Worm (Caenorhabditis elegans): Measurements from ENCODE around the gene C29F9.9.

ce11 chrIII:94759-95330 lies 3.9 kb downstream of the C29F9.9 start, which contains the start of gene pat-4:
- TF ChIP-seq flt-1 (GFP tag; IDR thresholded peaks at IDR 0.05) = no peak
- TF ChIP-seq B0310.2 (tag; optimal IDR thresholded peaks at IDR 0.05) = no peak
- TF ChIP-seq ama-1 (optimal IDR thresholded peaks at IDR 0.05) = no peak
- TF ChIP-seq hmbx-1 (tag; optimal IDR thresholded peaks at IDR 0.05) = no peak
- TF ChIP-seq sea-1 (GFP tag; conservative IDR thresholded peaks at IDR 0.05) = no peak
- peak; percentile 61 for TF ChIP-seq hmg-4 (GFP tag; optimal IDR thresholded peaks at IDR 0.05)
- TF ChIP-seq F13C5.2 (tag; optimal IDR thresholded peaks at IDR 0.05) = no peak
- no peak for TF ChIP-seq pes-1 (GFP tag; IDR thresholded peaks at IDR 0.05)
- no peak for TF ChIP-seq tra-4 (tag; optimal IDR thresholded peaks at IDR 0.05)
- no peak for TF ChIP-seq ceh-13 (GFP tag; optimal IDR thresholded peaks at IDR 0.05)
- no peak for TF ChIP-seq hnd-1 (tag; optimal IDR thresholded peaks at IDR 0.05)
